Worm (Caenorhabditis elegans) whole organism, L2 larva: Measurements from ENCODE around the gene T23E7.2.

Source experiments
- F13H6.1 ChIP-seq: sonication (generic microtip); optimal IDR thresholded peaks from 2 replicates; lab custom pipeline; 2016; ENCODE audit warnings: missing genetic modification characterization, missing compliant biosample characterization
- elt-3 ChIP-seq: sonication (generic microtip); optimal IDR thresholded peaks from 2 replicates; lab custom pipeline; 2017; ENCODE audit warnings: missing biosample characterization, missing genetic modification characterization
- lin-39 ChIP-seq: fragments of 150-350 bp; optimal IDR thresholded peaks from 2 replicates; lab custom pipeline; 2014; ENCODE audit warnings: missing biosample characterization, missing genetic modification reagents, missing genetic modification characterization
- mdl-1 ChIP-seq, 2 experiments: fragments of 150-350 bp in 1 of 2; sonication (generic microtip) in 1 of 2; optimal IDR thresholded peaks; 2 replicates each; lab custom pipeline; 2017; ENCODE audit warnings: missing biosample characterization in 2 of 2, missing genetic modification characterization in 2 of 2
- nhr-12 ChIP-seq: fragments of 150-350 bp; optimal IDR thresholded peaks from 2 replicates; lab custom pipeline; 2014; ENCODE audit warnings: missing biosample characterization, missing genetic modification characterization
- nhr-25 ChIP-seq: fragments of 150-350 bp; sonication (generic microtip); optimal IDR thresholded peaks from 3 replicates; lab custom pipeline; 2014; ENCODE audit warnings: missing biosample characterization, missing genetic modification characterization
- skn-1 ChIP-seq: sonication (generic microtip); optimal IDR thresholded peaks from 2 replicates; lab custom pipeline; 2017; ENCODE audit warnings: missing biosample characterization, missing genetic modification characterization

DNA sequence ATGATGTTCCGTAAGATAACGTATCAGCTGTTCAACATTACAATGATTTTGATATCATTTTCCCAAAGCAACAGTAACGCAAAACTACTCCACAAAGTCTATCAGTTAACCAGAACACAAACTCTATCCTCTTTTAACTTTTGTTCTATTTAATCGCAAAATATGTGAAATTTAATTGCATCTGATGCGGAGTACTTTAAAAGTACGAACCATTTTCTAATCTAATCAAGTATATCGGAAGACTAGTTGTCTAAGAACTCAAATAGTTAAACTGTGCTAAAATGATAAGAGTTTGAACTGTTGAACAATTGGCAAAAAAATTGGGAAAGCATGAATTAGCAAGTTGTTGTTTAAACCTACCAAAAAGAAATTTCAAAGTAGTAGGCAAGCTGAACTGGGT, 10.7 kb downstream of the T23E7.2 start:
- TF ChIP-seq lin-39 (tag; lab: Kevin White, UChicago) = no peak
- TF ChIP-seq skn-1 (tag; lab: Kevin White, UChicago) = no peak
- TF ChIP-seq elt-3 (tag; lab: Kevin White, UChicago) = no peak
- TF ChIP-seq mdl-1 (tag; optimal IDR thresholded peaks at IDR 0.05; lab: Kevin White, UChicago) = no peak
- no peak for TF ChIP-seq F13H6.1
- no peak for TF ChIP-seq nhr-12
- TF ChIP-seq nhr-25 (tag; lab: Kevin White, UChicago) = no peak
